Fruit fly (Drosophila melanogaster): Measurements from ENCODE around the gene CG9609.

CG9609 gene

dm6 chrX:16811213-16811749, 24.5 kb upstream of the CG9609 start, which contains the start of gene CG4829 (continued):
- no peak for TF ChIP-seq chinmo (GFP tag; IDR thresholded peaks at IDR 0.05; ENCODE audit: partially characterized antibody)
- peak; percentile 51; the same call in 1 of the 2 replicates for TF ChIP-seq peb (GFP tag; IDR thresholded peaks at IDR 0.05)
- peak; percentile 91 for TF ChIP-seq Fer3 (tag; optimal IDR thresholded peaks at IDR 0.05)
- TF ChIP-seq CG8281 (tag; optimal IDR thresholded peaks at IDR 0.05) = peak; percentile 70
- peak; percentile 74 for TF ChIP-seq schlank (tag; optimal IDR thresholded peaks at IDR 0.05)
- TF ChIP-seq D (optimal IDR thresholded peaks at IDR 0.05) = no peak
- TF ChIP-seq D (GFP tag; optimal IDR thresholded peaks at IDR 0.05) = peak; percentile 87
- peak; percentile 67 for TF ChIP-seq gcm2 (GFP tag; optimal IDR thresholded peaks at IDR 0.05)
- peak; percentile 10 for TF ChIP-seq p53 (GFP tag; optimal IDR thresholded peaks at IDR 0.05)
- TF ChIP-seq ranshi (GFP tag; IDR thresholded peaks at IDR 0.05) = peak; percentile 90
- peak; percentile 82 for TF ChIP-seq sug (tag; optimal IDR thresholded peaks at IDR 0.05)
- TF ChIP-seq D19A (tag; optimal IDR thresholded peaks at IDR 0.05) = peak; percentile 86
- peak; percentile 79 for TF ChIP-seq CG17912 (GFP tag; optimal IDR thresholded peaks at IDR 0.05)
- no peak for TF ChIP-seq grn (GFP tag; optimal IDR thresholded peaks at IDR 0.05)
- TF ChIP-seq CG8359 (GFP tag; optimal IDR thresholded peaks at IDR 0.05; ENCODE audit: borderline replicate concordance) = peak; percentile 69
- TF ChIP-seq NC2β (GFP tag; optimal IDR thresholded peaks at IDR 0.05) = peak; percentile 66
- TF ChIP-seq yki (optimal IDR thresholded peaks at IDR 0.05) = no peak
- TF ChIP-seq Ets97D (GFP tag; optimal IDR thresholded peaks at IDR 0.05) = peak; percentile 61
- TF ChIP-seq CG11456 (GFP tag; IDR thresholded peaks at IDR 0.05) = peak; percentile 89
- peak; percentile 82 for TF ChIP-seq B-H1 (GFP tag; IDR thresholded peaks at IDR 0.05)
- TF ChIP-seq CG12155 (GFP tag; optimal IDR thresholded peaks at IDR 0.05) = peak; percentile 70
- TF ChIP-seq CG32767 (GFP tag; IDR thresholded peaks at IDR 0.05) = peak; percentile 72
- peak; percentile 59 for TF ChIP-seq Doc2 (GFP tag; IDR thresholded peaks at IDR 0.05)
- TF ChIP-seq zfh2 (GFP tag; optimal IDR thresholded peaks at IDR 0.05) = peak; percentile 73
- TF ChIP-seq kni (GFP tag; optimal IDR thresholded peaks at IDR 0.05) = peak; percentile 25
- TF ChIP-seq sna (GFP tag; IDR thresholded peaks at IDR 0.05; ENCODE audit: partially characterized antibody) = no peak
- peak; percentile 91 for TF ChIP-seq Oli (tag; optimal IDR thresholded peaks at IDR 0.05)
- peak; percentile 80 for TF ChIP-seq Nf-YC (tag; optimal IDR thresholded peaks at IDR 0.05)
- peak; percentile 92 for TF ChIP-seq slbo (GFP tag; IDR thresholded peaks at IDR 0.05)
- peak; percentile 71 for TF ChIP-seq CG6654 (GFP tag; optimal IDR thresholded peaks at IDR 0.05)
- TF ChIP-seq MBD-R2 (GFP tag; IDR thresholded peaks at IDR 0.05) = peak; percentile 68
- peak; percentile 81 for TF ChIP-seq repo (GFP tag; optimal IDR thresholded peaks at IDR 0.05)
- TF ChIP-seq CG13624 (GFP tag; optimal IDR thresholded peaks at IDR 0.05) = peak; percentile 86
- peak; percentile 52 for TF ChIP-seq CG18011 (GFP tag; optimal IDR thresholded peaks at IDR 0.05)
- peak; percentile 74 for TF ChIP-seq trem (tag; optimal IDR thresholded peaks at IDR 0.05)
- no peak for TF ChIP-seq hbn (GFP tag; IDR thresholded peaks at IDR 0.05; ENCODE audit: partially characterized antibody)
- TF ChIP-seq al (GFP tag; IDR thresholded peaks at IDR 0.05) = peak; percentile 76
- peak; percentile 45; the same call in 1 of the 2 replicates for TF ChIP-seq Dip2 (GFP tag; IDR thresholded peaks at IDR 0.05)
- TF ChIP-seq chm (GFP tag; IDR thresholded peaks at IDR 0.05) = peak; percentile 87; the same call in 1 of the 2 replicates
- peak; percentile 92 for TF ChIP-seq unpg (GFP tag; optimal IDR thresholded peaks at IDR 0.05)
- TF ChIP-seq CG11093 (GFP tag; IDR thresholded peaks at IDR 0.05) = peak; percentile 61; the same call in 1 of the 3 replicates
- TF ChIP-seq maf-S (GFP tag; optimal IDR thresholded peaks at IDR 0.05) = peak; percentile 75
- TF ChIP-seq Meics (GFP tag; optimal IDR thresholded peaks at IDR 0.05) = peak; percentile 86
- peak; percentile 79 for TF ChIP-seq Asciz (GFP tag; optimal IDR thresholded peaks at IDR 0.05)
- TF ChIP-seq sim (GFP tag; IDR thresholded peaks at IDR 0.05) = peak; percentile 74
- TF ChIP-seq Dref (GFP tag; IDR thresholded peaks at IDR 0.05) = no peak
- TF ChIP-seq Rx (GFP tag; IDR thresholded peaks at IDR 0.05) = peak; percentile 77
- TF ChIP-seq CG2712 (tag; optimal IDR thresholded peaks at IDR 0.05) = peak; percentile 90
- TF ChIP-seq bbx (GFP tag; IDR thresholded peaks at IDR 0.05; ENCODE audit: partially characterized antibody) = no peak
- peak; percentile 83 for TF ChIP-seq onecut (GFP tag; IDR thresholded peaks at IDR 0.05)
- TF ChIP-seq CG43689 (GFP tag; IDR thresholded peaks at IDR 0.05) = peak; percentile 70
